Worm (Caenorhabditis elegans) whole organism, dauer: ENCODE data around the gene clc-28.
"Not testable (repeated sequence)": the region's sequence is repeated elsewhere in the genome, so short reads cannot be mapped to it uniquely, and the experiment has no call there.

ENCODE experiments used
- unc-62 ChIP-seq: sonication (generic microtip); optimal IDR thresholded peaks from 2 replicates; lab custom pipeline; 2017; ENCODE audit warnings: missing biosample characterization, missing genetic modification reagents, missing genetic modification characterization

Gene clc-28

DNA sequence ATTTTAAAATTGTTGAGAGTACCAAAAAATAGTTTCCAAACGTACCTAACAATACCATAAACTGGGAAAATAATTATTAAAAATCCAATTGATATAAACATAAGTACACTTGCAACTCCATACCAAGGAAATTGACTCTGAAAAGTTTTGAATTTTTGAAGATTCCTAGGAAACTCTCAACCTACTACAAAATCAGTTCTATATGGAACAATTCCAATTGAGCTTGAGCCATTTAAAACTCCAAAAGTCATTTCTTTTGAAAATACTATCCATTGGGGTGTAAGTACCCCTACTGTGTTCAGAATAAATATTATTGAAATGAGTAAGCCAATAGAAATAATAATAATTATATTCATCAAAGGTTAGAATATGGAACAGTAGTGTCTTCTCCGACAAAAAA is at the start of gene clc-28:
Gene clc-28, minus strand, starts transcription at position 101 of the 400 bp plus-strand sequence.
- not testable (repeated sequence) for TF ChIP-seq unc-62

DNA sequence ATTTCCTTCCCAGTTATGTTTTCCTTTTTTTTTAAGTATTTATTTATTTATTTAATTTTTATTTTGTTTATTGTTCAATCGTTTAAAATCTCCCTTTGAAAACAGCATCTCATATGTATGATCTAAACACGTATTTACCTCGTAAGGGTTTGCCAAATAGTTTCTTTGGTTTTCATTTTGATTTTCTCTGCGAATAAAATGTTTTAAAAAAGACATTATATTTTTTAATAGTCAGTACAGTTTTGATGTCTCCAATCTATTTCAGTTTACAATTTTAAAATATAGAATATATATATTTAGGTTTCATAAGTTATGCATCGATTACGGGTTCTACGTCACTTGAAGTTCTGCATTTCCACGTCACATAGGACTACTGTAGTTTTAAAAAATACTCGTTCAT is 41.4 kb upstream of the clc-28 start, which contains the start of gene R05D3.12:
Gene R05D3.12, plus strand, starts transcription at position 301 of the 400 bp plus-strand sequence.
- no peak for TF ChIP-seq unc-62

DNA sequence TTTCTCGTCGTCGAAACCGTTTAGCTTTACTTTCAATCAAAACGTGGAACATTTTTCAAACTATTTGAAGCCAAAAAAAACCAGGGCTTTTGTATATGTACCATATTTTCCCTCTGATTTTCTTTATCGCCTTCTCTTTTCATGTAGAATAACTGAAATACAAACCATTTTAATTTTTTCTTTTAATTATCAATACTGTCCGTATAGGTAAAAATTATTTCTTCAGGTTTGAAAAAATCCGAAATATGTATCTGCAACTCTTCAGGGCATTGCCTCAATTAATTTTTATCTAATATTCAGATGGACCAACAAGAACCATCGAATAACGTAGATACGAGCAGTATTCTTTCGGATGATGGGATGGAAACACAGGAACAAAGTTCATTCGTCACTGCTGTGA is 35.7 kb upstream of the clc-28 start, which contains the start of gene met-2:
Gene met-2, plus strand, starts transcription at position 301 of the 400 bp plus-strand sequence.
- no peak for TF ChIP-seq unc-62

DNA sequence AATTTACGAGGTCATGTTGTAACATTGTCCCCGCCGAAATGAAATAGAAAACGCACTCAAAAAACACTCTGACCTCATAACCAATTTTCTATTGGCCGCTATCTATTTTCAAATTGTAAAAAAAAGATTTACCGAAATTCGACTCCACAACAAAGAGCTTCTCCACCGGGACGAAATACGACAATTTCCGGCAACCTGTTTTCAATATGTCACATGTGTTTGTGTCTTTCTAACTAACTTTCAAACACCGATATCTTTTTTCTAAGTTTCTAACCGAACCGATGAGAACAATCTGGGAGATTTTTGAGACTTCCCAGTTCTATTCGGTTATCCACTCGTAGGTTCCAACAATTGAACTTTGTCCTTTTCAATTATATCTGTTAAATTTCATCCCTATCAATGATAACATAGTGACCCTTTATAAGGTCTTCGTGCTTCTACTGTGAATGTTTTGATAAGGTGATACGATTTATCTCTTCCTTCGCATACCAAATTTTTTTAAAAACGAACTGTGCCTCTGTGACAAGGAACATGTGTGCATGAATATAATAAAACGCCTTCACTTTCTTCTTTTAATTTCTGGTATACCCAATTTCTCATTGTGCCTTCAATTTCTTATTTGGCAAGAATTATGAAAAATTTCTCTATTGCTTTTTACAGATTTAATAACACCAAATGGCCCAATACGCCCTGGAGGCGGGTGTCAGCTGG is 32.5 kb upstream of the clc-28 start, which contains the start of gene lmbr-1:
Gene lmbr-1, plus strand, starts transcription at position 661 of the 711 bp plus-strand sequence.
- TF ChIP-seq unc-62 = no peak

DNA sequence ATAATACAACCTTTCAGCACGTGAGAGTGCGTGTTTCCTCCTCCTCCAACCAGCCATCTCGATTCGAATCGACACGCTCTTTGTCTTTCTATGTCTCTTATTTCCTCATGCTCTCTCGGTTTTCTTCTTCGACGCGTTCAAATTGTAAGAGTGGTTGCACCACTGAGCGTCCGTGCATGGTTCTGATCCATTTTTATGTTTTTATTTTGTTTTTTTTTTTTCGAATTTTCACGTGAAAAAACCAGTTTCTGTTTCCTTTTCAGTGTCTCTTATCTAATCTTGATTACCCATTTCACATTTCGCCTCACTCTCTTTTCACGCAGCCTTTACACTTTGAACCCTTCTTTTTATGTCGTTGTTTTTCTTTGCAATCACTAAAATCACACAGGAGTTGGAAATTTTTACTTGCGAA is 31.6 kb upstream of the clc-28 start:
- TF ChIP-seq unc-62 = no peak

DNA sequence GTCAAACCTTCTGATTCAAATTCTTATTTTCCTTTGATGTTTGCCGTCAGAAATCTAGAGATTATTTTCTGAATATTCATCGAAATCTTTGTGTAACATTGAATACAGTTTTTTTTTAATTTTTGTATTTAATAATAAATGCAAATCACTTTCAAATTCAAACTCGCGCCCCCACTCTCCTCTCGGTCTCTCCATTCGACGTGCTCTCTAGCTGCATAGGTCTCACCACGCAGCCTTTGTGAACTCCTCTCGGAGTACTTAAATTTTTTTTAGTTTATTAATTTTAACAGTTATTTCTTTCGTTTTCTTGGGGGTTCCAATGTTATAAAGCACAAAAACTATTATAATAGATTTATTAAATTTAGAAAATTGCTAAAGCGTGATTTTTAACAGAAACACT is 30.9 kb upstream of the clc-28 start:
- TF ChIP-seq unc-62 = no peak

DNA sequence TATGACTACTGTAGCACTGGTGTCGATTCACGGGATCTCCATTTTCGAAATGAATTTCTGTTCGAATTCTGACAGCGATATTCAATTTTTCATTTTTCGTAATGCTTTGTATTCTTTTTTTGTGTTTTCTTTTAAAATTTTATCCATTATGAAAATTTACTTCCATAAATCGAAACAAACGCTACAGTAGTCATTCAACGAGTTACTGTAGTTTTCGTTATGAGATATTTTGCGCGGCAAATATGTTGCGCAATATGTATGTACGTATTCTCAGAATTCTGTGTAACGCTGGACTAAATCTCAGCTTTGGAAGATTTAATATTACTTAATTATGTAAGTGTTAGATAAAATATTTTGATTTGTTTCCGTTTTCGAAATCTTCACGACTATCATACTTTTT is 29.9 kb upstream of the clc-28 start:
- no peak for TF ChIP-seq unc-62

DNA sequence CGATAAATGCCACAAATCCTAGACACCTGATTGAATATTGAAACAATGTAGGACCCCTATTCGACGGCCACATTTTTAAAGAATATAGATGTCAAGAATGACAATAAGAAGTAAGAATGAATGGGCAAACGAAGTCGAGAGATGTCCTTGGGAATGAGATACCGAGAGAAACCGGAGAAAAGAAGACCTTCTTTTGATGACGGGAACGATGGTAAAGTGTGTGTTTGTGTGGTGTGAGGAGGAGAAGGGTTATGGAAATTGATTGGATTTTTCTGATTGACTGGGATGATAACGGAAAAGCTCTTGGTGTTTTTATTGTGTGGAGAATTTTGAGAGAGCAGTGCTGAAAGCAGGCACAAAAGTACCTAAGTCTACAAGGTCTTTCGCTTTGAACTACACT is 29.3 kb upstream of the clc-28 start, which contains the start of gene R05D3.9:
Gene R05D3.9, minus strand, starts transcription at position 101 of the 400 bp plus-strand sequence.
- TF ChIP-seq unc-62 = no peak

DNA sequence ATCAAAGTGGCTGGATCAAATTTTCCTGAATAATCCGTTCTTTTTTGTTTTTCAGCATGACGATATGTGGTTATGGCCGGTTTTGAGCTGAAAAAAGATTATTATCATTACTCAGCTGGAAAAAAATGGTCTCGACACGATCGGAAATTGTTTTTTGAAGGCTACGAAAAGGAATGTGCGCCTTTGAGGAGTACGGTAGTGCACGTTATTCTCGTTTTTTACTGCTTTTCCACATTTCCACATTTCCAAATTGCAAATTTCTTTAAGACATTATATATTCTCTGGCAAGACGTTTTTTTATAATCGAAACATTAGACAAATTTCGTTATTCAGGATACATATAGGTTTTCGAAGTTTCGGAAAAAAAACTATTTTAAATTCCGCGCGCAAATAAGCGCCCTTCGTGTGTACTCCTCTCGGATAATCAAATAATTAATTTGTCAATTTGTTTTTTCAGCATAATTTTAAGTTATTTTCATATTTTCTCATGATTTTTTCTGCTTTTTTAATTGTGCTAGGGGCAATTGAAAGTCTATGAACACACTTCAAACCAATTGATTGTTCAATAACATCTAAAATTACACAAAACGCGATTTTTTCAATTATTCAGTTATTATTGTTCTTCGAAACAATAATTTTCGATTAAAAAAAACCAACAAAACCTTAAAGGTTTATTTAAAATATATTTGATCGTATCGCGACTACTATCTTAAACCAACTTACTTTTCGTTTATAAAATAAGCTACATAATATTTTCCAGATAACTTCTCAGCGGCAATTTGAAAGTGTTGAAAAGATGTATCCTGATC is 24.2 kb upstream of the clc-28 start, which contains the start of gene R05D3.3:
Gene R05D3.3, plus strand, starts transcription at position 759 of the 809 bp plus-strand sequence.
- no peak for TF ChIP-seq unc-62

DNA sequence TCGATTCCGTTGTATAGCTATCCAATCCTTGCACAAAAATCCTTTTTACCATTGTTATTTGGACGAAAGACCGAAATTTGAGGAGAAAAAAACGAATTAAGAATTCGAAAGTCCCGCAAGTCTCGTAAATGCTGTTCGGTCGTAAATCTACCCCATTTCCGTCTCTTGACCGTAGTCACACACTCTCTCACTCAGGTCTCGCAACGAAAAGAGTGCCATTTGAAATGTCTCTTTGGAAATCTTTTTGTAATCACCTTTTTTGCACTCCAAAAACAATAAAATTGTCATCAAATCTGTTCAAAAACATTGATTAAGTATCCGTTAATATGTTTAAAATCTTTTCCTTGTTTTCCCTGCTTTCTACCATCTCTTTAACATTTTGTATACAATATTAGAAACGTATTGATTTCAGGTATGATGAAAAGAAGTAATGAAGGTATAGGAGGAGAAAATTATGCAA is 19.0 kb upstream of the clc-28 start, which contains the start of the genes R05D3.8 and rfp-1:
Gene R05D3.8, minus strand, starts transcription at position 115 of the 460 bp plus-strand sequence.
Gene rfp-1, plus strand, starts transcription at position 410 of the 460 bp plus-strand sequence.
- TF ChIP-seq unc-62 = no peak

DNA sequence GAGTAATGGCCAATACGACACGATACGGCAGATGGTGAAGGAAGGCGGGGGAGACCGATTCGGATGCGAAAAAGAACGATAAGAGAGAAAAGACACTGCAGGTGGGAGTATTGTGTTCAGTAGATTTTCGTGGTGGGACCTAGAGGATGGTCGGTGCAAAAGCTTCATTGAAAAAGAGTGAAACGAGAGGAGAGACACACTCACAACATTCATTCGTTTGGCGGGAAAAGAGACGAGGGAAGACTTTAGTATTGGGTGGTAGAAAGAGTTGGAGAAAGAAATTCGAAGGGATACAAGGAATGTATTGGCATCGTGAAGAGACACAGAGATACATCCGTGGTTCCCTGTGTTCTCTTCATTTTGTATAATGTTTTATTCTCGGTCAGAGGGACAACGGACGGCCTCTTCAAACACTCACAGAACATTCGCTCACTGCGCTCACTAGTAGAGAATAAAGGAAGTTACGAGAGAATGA is 17.2 kb upstream of the clc-28 start:
- TF ChIP-seq unc-62 = no peak

DNA sequence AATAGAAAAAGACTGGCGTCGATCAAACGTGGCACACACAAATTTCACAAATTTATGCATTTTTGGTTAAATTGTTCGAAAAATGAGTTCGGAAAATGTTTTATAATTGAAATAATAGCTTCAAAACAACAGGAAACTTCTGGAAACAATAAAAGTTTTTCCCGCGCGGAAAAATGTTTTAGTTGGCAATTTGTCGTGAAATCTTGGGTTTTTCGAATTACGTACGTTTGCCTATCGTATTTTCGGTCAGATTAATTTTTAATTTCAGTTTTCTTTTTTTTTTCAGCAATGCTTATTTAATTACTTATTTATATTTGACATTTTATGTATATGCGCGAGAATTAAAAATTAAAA is 16.2 kb upstream of the clc-28 start:
- no peak for TF ChIP-seq unc-62

DNA sequence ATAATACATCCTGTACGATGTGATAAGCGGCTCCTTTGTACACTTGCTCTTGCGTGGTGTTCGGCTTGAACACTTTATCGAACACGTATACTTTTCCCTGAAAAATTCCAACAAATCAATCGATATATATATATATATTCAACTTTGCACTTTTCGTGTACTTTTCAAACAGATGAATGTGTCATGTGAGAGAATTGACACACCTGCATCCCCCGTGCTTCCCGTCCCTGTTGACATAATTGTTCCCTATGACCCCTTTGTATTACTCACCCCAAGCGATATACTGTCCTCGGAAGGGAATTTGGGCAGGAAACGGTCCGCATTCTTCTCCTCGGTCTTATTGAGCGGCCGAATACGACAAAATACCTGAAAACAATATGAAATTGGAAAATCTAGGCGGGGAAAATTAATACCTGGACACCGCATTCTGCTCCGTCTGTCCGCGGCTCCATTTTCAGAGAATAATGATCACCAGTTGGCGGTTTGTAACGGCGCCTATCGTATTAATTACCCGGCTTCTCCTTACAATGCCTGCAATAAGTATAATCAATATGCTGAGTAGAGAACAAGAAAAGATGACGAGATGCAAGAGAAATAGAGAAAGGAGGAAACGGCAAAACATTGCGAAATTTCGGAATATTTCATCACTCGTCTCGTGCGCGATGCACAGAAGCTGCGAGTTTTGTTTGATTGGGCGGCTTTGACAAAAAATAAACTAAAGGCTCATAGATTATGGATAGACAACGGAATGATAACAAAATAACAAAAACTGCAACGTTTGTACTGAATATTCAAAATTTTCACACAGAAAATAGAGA is 15.6 kb upstream of the clc-28 start, which contains the start of gene unc-116:
Gene unc-116, minus strand, starts transcription at position 531 of the 818 bp plus-strand sequence.
- TF ChIP-seq unc-62 = no peak

DNA sequence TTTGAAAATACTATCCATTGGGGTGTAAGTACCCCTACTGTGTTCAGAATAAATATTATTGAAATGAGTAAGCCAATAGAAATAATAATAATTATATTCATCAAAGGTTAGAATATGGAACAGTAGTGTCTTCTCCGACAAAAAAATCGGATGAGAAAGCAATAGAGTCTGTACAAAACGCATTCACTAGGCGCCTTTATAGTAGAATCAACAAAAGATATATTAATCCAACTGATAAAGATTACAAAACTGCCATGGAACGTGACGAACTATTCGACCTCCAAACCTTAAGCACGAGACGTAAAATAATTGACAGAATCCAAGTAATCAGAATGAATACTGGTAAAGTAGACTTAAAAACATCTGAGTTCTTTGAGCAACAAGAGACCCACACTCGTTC is 8.6 kb upstream of the clc-28 start, which contains the start of gene clc-29:
Gene clc-29, minus strand, starts transcription at position 101 of the 400 bp plus-strand sequence.
- not testable (repeated sequence) for TF ChIP-seq unc-62

DNA sequence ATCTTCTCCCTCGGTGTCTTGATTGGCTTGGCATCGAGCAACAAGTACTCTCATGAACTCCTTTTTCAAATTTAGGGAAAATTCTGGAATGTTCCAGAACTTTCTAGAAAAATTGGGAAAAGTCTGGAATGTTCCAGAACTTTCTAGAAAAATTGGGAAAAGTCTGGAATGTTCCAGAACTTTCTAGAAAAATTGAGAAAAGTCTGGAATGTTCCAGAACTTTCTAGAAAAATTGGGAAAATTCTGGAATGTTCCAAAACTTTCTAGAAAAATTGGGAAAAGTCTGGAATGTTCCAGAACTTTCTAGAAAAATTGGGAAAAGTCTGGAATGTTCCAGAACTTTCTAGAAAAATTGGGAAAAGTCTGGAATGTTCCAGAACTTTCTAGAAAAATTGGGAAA is 5.0 kb upstream of the clc-28 start, which contains the start of gene ZC262.7:
Gene ZC262.7, minus strand, starts transcription at position 54 of the 400 bp plus-strand sequence.
- TF ChIP-seq unc-62 = not testable (repeated sequence)

DNA sequence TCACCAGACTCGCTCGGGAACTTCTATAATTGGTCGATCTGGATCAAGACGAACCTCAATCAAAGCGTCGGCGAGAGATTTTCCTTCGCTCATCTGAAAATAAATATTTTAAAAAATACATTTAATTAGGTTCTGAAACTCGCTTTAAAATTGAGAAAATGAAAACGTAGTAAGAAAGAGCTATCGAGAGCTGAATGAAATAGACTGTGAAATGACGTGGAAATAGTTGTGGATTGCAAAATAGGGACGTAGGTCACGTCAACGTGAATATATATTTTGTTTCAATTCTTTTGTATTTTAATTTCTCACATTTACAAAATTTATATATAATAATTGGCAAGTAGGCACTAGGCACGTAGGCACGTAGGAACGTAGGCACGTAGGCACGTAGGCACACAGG is 4.8 kb downstream of the clc-28 start, which contains the start of gene ZC262.4:
Gene ZC262.4, minus strand, starts transcription at position 101 of the 400 bp plus-strand sequence.
- TF ChIP-seq unc-62 = no peak
